Worm (Caenorhabditis elegans): ENCODE data around the gene K01A6.8.

DNA sequence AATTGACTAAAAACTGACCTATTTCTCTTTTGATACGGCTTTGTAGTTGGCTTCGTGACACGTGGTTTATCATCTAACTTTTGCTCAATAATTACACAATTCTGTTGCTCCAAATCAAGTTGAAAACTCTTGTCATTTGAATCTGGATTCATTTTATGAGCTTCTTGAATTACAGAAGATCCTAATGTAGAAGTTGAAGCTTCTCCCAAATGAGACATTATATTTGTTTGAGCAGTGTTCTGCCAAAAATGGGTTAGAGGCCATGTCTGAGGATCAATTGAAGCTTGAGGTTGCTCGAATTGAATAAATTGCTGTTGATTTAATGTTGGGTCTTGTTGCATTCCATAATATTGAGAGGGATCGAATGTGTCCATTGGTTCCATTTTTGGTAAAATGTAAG is 39.7 kb downstream of the K01A6.8 start:
- no peak for TF ChIP-seq nhr-237 (tag; optimal IDR thresholded peaks at IDR 0.05)
- TF ChIP-seq elt-3 (tag; optimal IDR thresholded peaks at IDR 0.05), result no peak
- no peak for TF ChIP-seq snpc-4 (tag; optimal IDR thresholded peaks at IDR 0.05)
- TF ChIP-seq sptf-1 (tag; optimal IDR thresholded peaks at IDR 0.05), result no peak
- TF ChIP-seq mls-2 (tag; optimal IDR thresholded peaks at IDR 0.05), result no peak
- no peak for TF ChIP-seq nhr-28 (tag; optimal IDR thresholded peaks at IDR 0.05)
- TF ChIP-seq ztf-11 (tag; optimal IDR thresholded peaks at IDR 0.05), result no peak
- TF ChIP-seq elt-1 (tag; optimal IDR thresholded peaks at IDR 0.05; ENCODE audit: borderline replicate concordance, insufficient read depth), result no peak
